Worm (Caenorhabditis elegans) whole organism, early embryonic: ENCODE data around the gene svh-11.

Source experiments
- aly-1 ChIP-seq: sonication (generic microtip); optimal IDR thresholded peaks from 2 replicates; lab custom pipeline; 2016; ENCODE audit warnings: missing genetic modification characterization, missing compliant biosample characterization
- ama-1 ChIP-seq: fragments of 150-350 bp; optimal IDR thresholded peaks from 2 replicates; lab custom pipeline; 2014
- ceh-36 ChIP-seq: sonication (generic microtip); optimal IDR thresholded peaks from 2 replicates; lab custom pipeline; 2016; ENCODE audit warnings: missing genetic modification characterization, inconsistent platforms, missing compliant biosample characterization
- flt-1 ChIP-seq: fragments of 200-800 bp; sonication (Bioruptor generic); IDR thresholded peaks from 2 replicates; pipeline ENCODE4 v1.3.6; 2022; ENCODE audit warnings: missing genetic modification characterization, missing compliant biosample characterization
- hmbx-1 ChIP-seq: sonication (generic microtip); optimal IDR thresholded peaks from 2 replicates; lab custom pipeline; 2016; ENCODE audit warnings: mild to moderate bottlenecking, missing genetic modification characterization, missing compliant biosample characterization
- hmg-4 ChIP-seq: fragments of 200-800 bp; sonication (Bioruptor generic); optimal IDR thresholded peaks from 2 replicates; lab custom pipeline; 2018; ENCODE audit warnings: mild to moderate bottlenecking, missing genetic modification characterization, missing compliant biosample characterization
- pes-1 ChIP-seq: fragments of 200-800 bp; sonication (Bioruptor generic); IDR thresholded peaks from 2 replicates; pipeline ENCODE4 v1.3.6; 2022; ENCODE audit warnings: missing genetic modification reagents, missing genetic modification characterization, missing compliant biosample characterization
- sea-1 ChIP-seq: fragments of 200-800 bp; sonication (Bioruptor generic); conservative IDR thresholded peaks from 2 replicates; pipeline ENCODE4 v1.3.6; 2022; ENCODE audit warnings: missing genetic modification characterization, missing compliant biosample characterization
- tbx-11 ChIP-seq: fragments of 200-800 bp; sonication (Bioruptor generic); IDR thresholded peaks from 2 replicates; pipeline ENCODE4 v1.3.6; 2022; ENCODE audit warnings: missing genetic modification characterization, missing compliant biosample characterization
- tra-4 ChIP-seq: sonication (generic microtip); optimal IDR thresholded peaks from 2 replicates; lab custom pipeline; 2017; ENCODE audit warnings: missing genetic modification characterization, missing compliant biosample characterization

ce11 chrV:2201240-2201639 lies 5.7 kb upstream of the svh-11 start, which contains the start of gene cyp-32B1:
- TF ChIP-seq aly-1 (no peak), ama-1 (lab: Kevin White, UChicago) (no peak), hmg-4 (GFP tag; lab: Kevin White, UChicago) (no peak), pes-1 (GFP tag; lab: Robert Waterston, UW) (no peak), ceh-36 (tag; lab: Kevin White, UChicago) (no peak), tbx-11 (GFP tag; lab: Robert Waterston, UW) (no peak), sea-1 (no peak), flt-1 (GFP tag; lab: Robert Waterston, UW) (no peak), tra-4 (no peak), hmbx-1 (tag; lab: Kevin White, UChicago) (no peak)
